Fruit fly (Drosophila melanogaster) whole organism, prepupa: Measurements from ENCODE around the gene Syt12.

Source experiments
- Blimp-1 ChIP-seq: fragments of 200-800 bp; sonication (Bioruptor generic); optimal IDR thresholded peaks from 3 replicates; lab custom pipeline; 2017; ENCODE audit warnings: missing biosample characterization, missing genetic modification characterization, mild to moderate bottlenecking, moderate library complexity, missing genetic modification reagents
- CG10631 ChIP-seq: fragments of 200-800 bp; sonication (Bioruptor generic); optimal IDR thresholded peaks from 2 replicates; lab custom pipeline; 2016; ENCODE audit warnings: missing biosample characterization, missing genetic modification characterization
- CG10669 ChIP-seq: fragments of 200-800 bp; sonication (Bioruptor generic); optimal IDR thresholded peaks from 3 replicates; lab custom pipeline; 2018; ENCODE audit warnings: missing biosample characterization, mild to moderate bottlenecking, missing genetic modification characterization, moderate library complexity
- CG11294 ChIP-seq: fragments of 200-800 bp; sonication (Bioruptor generic); IDR thresholded peaks from 2 replicates; pipeline ENCODE4 v1.3.6; 2022; ENCODE audit warnings: missing biosample characterization, missing genetic modification characterization
- CG11762 ChIP-seq: fragments of 200-800 bp; sonication (Bioruptor generic); optimal IDR thresholded peaks from 3 replicates; lab custom pipeline; 2016; ENCODE audit warnings: missing biosample characterization, missing genetic modification characterization; ENCODE audit not compliant: insufficient read depth
- CG11902 ChIP-seq: fragments of 200-800 bp; sonication (Bioruptor generic); optimal IDR thresholded peaks from 3 replicates; lab custom pipeline; 2016; ENCODE audit warnings: missing biosample characterization, missing genetic modification characterization
- CG1621 ChIP-seq: fragments of 200-800 bp; sonication (Bioruptor generic); optimal IDR thresholded peaks from 3 replicates; lab custom pipeline; 2018; ENCODE audit warnings: missing biosample characterization, mild to moderate bottlenecking, missing genetic modification characterization
- CG3032 ChIP-seq: fragments of 200-800 bp; optimal IDR thresholded peaks from 2 replicates; lab custom pipeline; 2019; ENCODE audit warnings: missing biosample characterization, mild to moderate bottlenecking, missing genetic modification characterization, moderate library complexity
- CG31627 ChIP-seq: fragments of 200-800 bp; sonication (Bioruptor generic); optimal IDR thresholded peaks from 3 replicates; lab custom pipeline; 2016; ENCODE audit warnings: missing biosample characterization, missing genetic modification characterization
- CG32006 ChIP-seq: fragments of 200-800 bp; sonication (Bioruptor generic); optimal IDR thresholded peaks from 3 replicates; lab custom pipeline; 2017; ENCODE audit warnings: missing biosample characterization, mild to moderate bottlenecking, missing genetic modification characterization
- CG3919 ChIP-seq: fragments of 200-800 bp; sonication (Bioruptor generic); optimal IDR thresholded peaks from 3 replicates; lab custom pipeline; 2016; ENCODE audit warnings: missing biosample characterization, missing genetic modification characterization
- CG6163 ChIP-seq: fragments of 200-800 bp; sonication (Bioruptor generic); IDR thresholded peaks from 3 replicates; pipeline ENCODE4 v1.3.6; 2022; ENCODE audit warnings: missing biosample characterization, missing genetic modification characterization
- CG6792 ChIP-seq: fragments of 200-800 bp; sonication (Bioruptor generic); optimal IDR thresholded peaks from 3 replicates; lab custom pipeline; 2016; ENCODE audit warnings: missing biosample characterization, missing genetic modification characterization
- CG6808 ChIP-seq: fragments of 200-800 bp; sonication (Bioruptor generic); optimal IDR thresholded peaks from 3 replicates; lab custom pipeline; 2017; ENCODE audit warnings: missing biosample characterization, missing genetic modification characterization, mild to moderate bottlenecking, moderate library complexity, missing genetic modification reagents
- CG6854 ChIP-seq: fragments of 200-800 bp; sonication (Bioruptor generic); optimal IDR thresholded peaks from 2 replicates; lab custom pipeline; 2017; ENCODE audit warnings: missing biosample characterization, mild to moderate bottlenecking, missing genetic modification characterization
- CG7368 ChIP-seq: fragments of 200-800 bp; sonication (Bioruptor generic); optimal IDR thresholded peaks from 3 replicates; lab custom pipeline; 2016; ENCODE audit warnings: missing biosample characterization, missing genetic modification characterization
- CG8119 ChIP-seq: fragments of 200-800 bp; sonication (Bioruptor generic); IDR thresholded peaks from 3 replicates; pipeline ENCODE4 v1.3.6; 2022; ENCODE audit warnings: missing biosample characterization, missing genetic modification characterization
- CG8632 ChIP-seq: fragments of 200-800 bp; sonication (Bioruptor generic); optimal IDR thresholded peaks from 3 replicates; lab custom pipeline; 2016; ENCODE audit warnings: missing biosample characterization, missing genetic modification characterization
- CG9139 ChIP-seq: fragments of 200-800 bp; sonication (Bioruptor generic); optimal IDR thresholded peaks from 3 replicates; lab custom pipeline; 2017; ENCODE audit warnings: missing biosample characterization, mild to moderate bottlenecking, missing genetic modification characterization
- Eip78C ChIP-seq: fragments of 200-800 bp; sonication (Bioruptor generic); peaks from one replicate; lab custom pipeline; 2016; ENCODE audit warnings: missing biosample characterization, missing genetic modification characterization
- Eip93F ChIP-seq: fragments of 200-800 bp; sonication (Bioruptor generic); optimal IDR thresholded peaks from 2 replicates; lab custom pipeline; 2016; ENCODE audit warnings: missing biosample characterization, mild to moderate bottlenecking, missing genetic modification characterization
- Ets21C ChIP-seq: fragments of 200-800 bp; sonication (Bioruptor generic); optimal IDR thresholded peaks from 3 replicates; lab custom pipeline; 2016; ENCODE audit warnings: missing biosample characterization, missing genetic modification characterization
- Gug ChIP-seq: fragments of 200-800 bp; sonication (Bioruptor generic); IDR thresholded peaks from 2 replicates; pipeline ENCODE4 v1.3.6; 2022; ENCODE audit warnings: missing biosample characterization, missing genetic modification characterization
- Hr38 ChIP-seq: sonication (Bioruptor generic); optimal IDR thresholded peaks from 2 replicates; lab custom pipeline; 2016; ENCODE audit warnings: missing biosample characterization, missing genetic modification characterization
- Hr39 ChIP-seq: fragments of 200-800 bp; sonication (Bioruptor generic); optimal IDR thresholded peaks from 2 replicates; lab custom pipeline; 2016; ENCODE audit warnings: missing biosample characterization, missing genetic modification characterization
- Hr4 ChIP-seq: fragments of 200-800 bp; sonication (Bioruptor generic); optimal IDR thresholded peaks from 3 replicates; lab custom pipeline; 2016; ENCODE audit warnings: missing biosample characterization, missing genetic modification characterization
- Lpt ChIP-seq: fragments of 200-800 bp; sonication (Bioruptor generic); optimal IDR thresholded peaks from 3 replicates; lab custom pipeline; 2016; ENCODE audit warnings: missing biosample characterization, missing genetic modification characterization
- Met ChIP-seq: fragments of 200-800 bp; sonication (Bioruptor generic); optimal IDR thresholded peaks from 3 replicates; lab custom pipeline; 2016; ENCODE audit warnings: missing biosample characterization, missing genetic modification characterization
- OdsH ChIP-seq: fragments of 200-800 bp; sonication (Bioruptor generic); optimal IDR thresholded peaks from 3 replicates; lab custom pipeline; 2016; ENCODE audit warnings: missing biosample characterization, missing genetic modification characterization
- Smox ChIP-seq: fragments of 200-800 bp; sonication (Bioruptor generic); optimal IDR thresholded peaks from 3 replicates; lab custom pipeline; 2016; ENCODE audit warnings: missing biosample characterization, missing genetic modification characterization
- Sox14 ChIP-seq: fragments of 200-800 bp; sonication (Bioruptor generic); optimal IDR thresholded peaks from 3 replicates; lab custom pipeline; 2016; ENCODE audit warnings: missing biosample characterization, missing genetic modification characterization
- Sox15 ChIP-seq: fragments of 200-800 bp; sonication (Bioruptor generic); optimal IDR thresholded peaks from 3 replicates; lab custom pipeline; 2016; ENCODE audit warnings: missing biosample characterization, missing genetic modification characterization
- cyc ChIP-seq: fragments of 200-800 bp; sonication (Bioruptor generic); optimal IDR thresholded peaks from 3 replicates; lab custom pipeline; 2016; ENCODE audit warnings: missing biosample characterization, missing genetic modification characterization
- dac ChIP-seq: fragments of 200-800 bp; sonication (Bioruptor generic); optimal IDR thresholded peaks from 2 replicates; lab custom pipeline; 2017; ENCODE audit warnings: missing biosample characterization, mild to moderate bottlenecking, missing genetic modification characterization
- dsx ChIP-seq: fragments of 200-800 bp; optimal IDR thresholded peaks from 3 replicates; lab custom pipeline; 2019; ENCODE audit warnings: missing biosample characterization, mild to moderate bottlenecking, missing genetic modification characterization, moderate library complexity; ENCODE audit not compliant: poor library complexity, severe bottlenecking
- eg ChIP-seq: fragments of 200-800 bp; sonication (Bioruptor generic); IDR thresholded peaks from 3 replicates; pipeline ENCODE4 v1.3.6; 2022; ENCODE audit warnings: missing biosample characterization, missing genetic modification characterization
- fd59A ChIP-seq: fragments of 200-800 bp; sonication (Bioruptor generic); optimal IDR thresholded peaks from 2 replicates; lab custom pipeline; 2017; ENCODE audit warnings: missing biosample characterization, mild to moderate bottlenecking, missing genetic modification characterization, missing genetic modification reagents
- lz ChIP-seq: fragments of 200-800 bp; sonication (Bioruptor generic); optimal IDR thresholded peaks from 3 replicates; lab custom pipeline; 2016; ENCODE audit warnings: missing biosample characterization, missing genetic modification characterization
- net ChIP-seq: fragments of 200-800 bp; sonication (Bioruptor generic); optimal IDR thresholded peaks from 3 replicates; lab custom pipeline; 2016; ENCODE audit warnings: missing biosample characterization, missing genetic modification characterization
- pdm3 ChIP-seq: fragments of 200-800 bp; sonication (Bioruptor generic); optimal IDR thresholded peaks from 3 replicates; lab custom pipeline; 2016; ENCODE audit warnings: missing biosample characterization, missing genetic modification characterization
- salr ChIP-seq, 2 experiments: fragments of 200-800 bp; sonication (Bioruptor generic); optimal IDR thresholded peaks; 3 replicates each; lab custom pipeline; 2016 to 2018; ENCODE audit warnings: missing biosample characterization in 2 of 2, missing genetic modification characterization in 2 of 2, mild to moderate bottlenecking in 1 of 2
- spab ChIP-seq: fragments of 200-800 bp; sonication (Bioruptor generic); optimal IDR thresholded peaks from 2 replicates; lab custom pipeline; 2017; ENCODE audit warnings: missing biosample characterization, mild to moderate bottlenecking, missing genetic modification characterization, missing genetic modification reagents
- ss ChIP-seq, 2 experiments: fragments of 200-800 bp; sonication (Bioruptor generic); optimal IDR thresholded peaks; 2 replicates in 1 of 2; 3 replicates in 1 of 2; lab custom pipeline; 2017 to 2018; ENCODE audit warnings: mild to moderate bottlenecking in 2 of 2, missing biosample characterization in 2 of 2, missing genetic modification characterization in 2 of 2, moderate library complexity in 1 of 2
- vri ChIP-seq: fragments of 200-800 bp; sonication (Bioruptor generic); optimal IDR thresholded peaks from 3 replicates; lab custom pipeline; 2016; ENCODE audit warnings: missing biosample characterization, mild to moderate bottlenecking, missing genetic modification characterization

Gene Syt12

dm6 chrX:13391174-13392040 lies 32.4 kb downstream of the Syt12 start (continued):
- peak; percentile 73 for TF ChIP-seq CG3919
- peak; percentile 21 for TF ChIP-seq CG8632
- TF ChIP-seq CG11902 (GFP tag; lab: Kevin White, UChicago): no peak
- TF ChIP-seq fd59A: no peak
- no peak for TF ChIP-seq Ets21C (GFP tag; lab: Kevin White, UChicago)
- no peak for TF ChIP-seq CG11294 (GFP tag; lab: Robert Waterston, UW)
- no peak for TF ChIP-seq CG1621 (tag; lab: Kevin White, UChicago)
- no peak for TF ChIP-seq pdm3
- no peak for TF ChIP-seq Hr39 (GFP tag; lab: Kevin White, UChicago)
- TF ChIP-seq Smox: no peak
- no peak for TF ChIP-seq CG3032 (tag; lab: Kevin White, UChicago)
- TF ChIP-seq Met (GFP tag; lab: Kevin White, UChicago): no peak
- TF ChIP-seq dac (GFP tag; lab: Kevin White, UChicago): no peak
- no peak for TF ChIP-seq OdsH (GFP tag; lab: Kevin White, UChicago)
- peak; percentile 11 for TF ChIP-seq CG10669 (GFP tag; lab: Kevin White, UChicago)
- no peak for TF ChIP-seq CG6854

DNA sequence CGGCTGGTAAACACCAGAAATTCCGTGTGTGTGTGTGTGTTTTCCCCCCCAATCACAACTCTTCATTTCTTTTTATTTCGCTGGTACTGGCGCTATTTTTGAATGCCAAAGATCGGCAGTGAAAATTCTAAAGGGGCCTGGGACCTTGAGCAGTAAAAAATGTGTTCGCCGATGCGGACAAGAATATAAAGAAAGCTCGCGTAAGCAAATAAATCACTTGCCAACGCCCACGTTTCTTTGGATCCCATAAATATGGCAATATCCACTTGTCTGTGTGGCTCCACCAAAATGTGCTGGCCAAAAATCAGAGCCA lies 32.9 kb downstream of the Syt12 start:
- TF ChIP-seq salr (GFP tag; optimal IDR thresholded peaks at IDR 0.05; lab: Kevin White, UChicago) (no peak), Sox14 (GFP tag; lab: Kevin White, UChicago) (no peak), OdsH (GFP tag; lab: Kevin White, UChicago) (no peak), CG8119 (GFP tag; lab: Robert Waterston, UW) (no peak)

DNA sequence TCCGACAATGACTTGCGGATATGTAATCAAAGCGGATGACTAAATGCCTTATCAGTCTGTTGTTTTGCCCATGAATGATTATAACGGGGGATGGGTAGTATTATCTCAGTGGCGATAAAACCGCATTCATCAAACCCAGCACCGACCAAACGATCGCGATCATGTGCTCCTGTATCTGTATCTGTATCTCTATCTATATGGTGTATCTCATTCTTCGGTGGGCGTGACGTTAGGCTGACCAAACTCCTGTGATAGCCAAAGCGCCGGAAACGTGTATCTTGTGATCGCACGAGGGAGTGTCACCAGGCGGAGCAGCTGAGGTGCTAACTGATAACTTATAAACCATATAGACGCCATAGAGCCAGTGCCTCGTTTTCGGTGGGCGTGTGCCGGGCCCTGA lies 33.7 kb downstream of the Syt12 start:
- TF ChIP-seq CG31627 (GFP tag; lab: Kevin White, UChicago) (no peak), dsx (GFP tag; lab: Kevin White, UChicago) (no peak), Hr39 (GFP tag; lab: Kevin White, UChicago) (no peak), CG6792 (no peak), Gug (GFP tag; lab: Robert Waterston, UW) (no peak), ss (GFP tag; optimal IDR thresholded peaks at IDR 0.05; lab: Kevin White, UChicago) (no peak), CG6808 (GFP tag; lab: Kevin White, UChicago) (no peak), CG32006 (GFP tag; lab: Kevin White, UChicago) (no peak), CG8632 (no peak), Lpt (GFP tag; lab: Kevin White, UChicago) (no peak), Hr38 (GFP tag; lab: Kevin White, UChicago) (no peak), CG6854 (no peak), cyc (GFP tag; lab: Kevin White, UChicago) (no peak), CG7368 (GFP tag; lab: Kevin White, UChicago) (no peak), Eip93F (GFP tag; lab: Kevin White, UChicago) (no peak), net (no peak), fd59A (no peak), Hr4 (GFP tag; lab: Kevin White, UChicago) (no peak)
- TF ChIP-seq, all 60 proteins: peak for 0

dm6 chrX:13394343-13394742 lies 35.3 kb downstream of the Syt12 start:
- TF ChIP-seq Sox14 (GFP tag; lab: Kevin White, UChicago): no peak
- TF ChIP-seq fd59A: no peak
- peak; percentile 16 for TF ChIP-seq CG7368 (GFP tag; lab: Kevin White, UChicago)
- TF ChIP-seq CG8119 (GFP tag; lab: Robert Waterston, UW): 0 out of 3 replicates have a peak, but pooled peaks have one; percentile 22
- no peak for TF ChIP-seq CG11762 (GFP tag; lab: Kevin White, UChicago)
- peak; percentile 46 for TF ChIP-seq Smox
- 0 out of 3 replicates have a peak, but pooled peaks have one; percentile 34 for TF ChIP-seq CG6163
- TF ChIP-seq eg (GFP tag; lab: Robert Waterston, UW): no peak; the same call in 2 of the 3 replicates
- TF ChIP-seq Sox15: no peak
- peak; percentile 21 for TF ChIP-seq CG10631 (GFP tag; lab: Kevin White, UChicago)
- no peak for TF ChIP-seq spab (GFP tag; lab: Kevin White, UChicago)
- TF ChIP-seq Blimp-1: peak; percentile 67
- no peak for TF ChIP-seq Lpt (GFP tag; lab: Kevin White, UChicago)
- TF ChIP-seq lz (GFP tag; lab: Kevin White, UChicago): peak; percentile 32
- TF ChIP-seq CG9139: no peak
- peak; percentile 47 for TF ChIP-seq vri (GFP tag; lab: Kevin White, UChicago)
- peak; percentile 16 for TF ChIP-seq Hr4 (GFP tag; lab: Kevin White, UChicago)
- peak; percentile 15 for TF ChIP-seq CG8632
- peak; percentile 40 for TF ChIP-seq CG32006 (GFP tag; lab: Kevin White, UChicago)
- no peak for TF ChIP-seq net
- no peak for TF ChIP-seq CG11902 (GFP tag; lab: Kevin White, UChicago)
- TF ChIP-seq Eip78C (GFP tag; lab: Kevin White, UChicago): peak; percentile 71
